Worm (Caenorhabditis elegans): Measurements from ENCODE around the gene C25E10.11.

DNA sequence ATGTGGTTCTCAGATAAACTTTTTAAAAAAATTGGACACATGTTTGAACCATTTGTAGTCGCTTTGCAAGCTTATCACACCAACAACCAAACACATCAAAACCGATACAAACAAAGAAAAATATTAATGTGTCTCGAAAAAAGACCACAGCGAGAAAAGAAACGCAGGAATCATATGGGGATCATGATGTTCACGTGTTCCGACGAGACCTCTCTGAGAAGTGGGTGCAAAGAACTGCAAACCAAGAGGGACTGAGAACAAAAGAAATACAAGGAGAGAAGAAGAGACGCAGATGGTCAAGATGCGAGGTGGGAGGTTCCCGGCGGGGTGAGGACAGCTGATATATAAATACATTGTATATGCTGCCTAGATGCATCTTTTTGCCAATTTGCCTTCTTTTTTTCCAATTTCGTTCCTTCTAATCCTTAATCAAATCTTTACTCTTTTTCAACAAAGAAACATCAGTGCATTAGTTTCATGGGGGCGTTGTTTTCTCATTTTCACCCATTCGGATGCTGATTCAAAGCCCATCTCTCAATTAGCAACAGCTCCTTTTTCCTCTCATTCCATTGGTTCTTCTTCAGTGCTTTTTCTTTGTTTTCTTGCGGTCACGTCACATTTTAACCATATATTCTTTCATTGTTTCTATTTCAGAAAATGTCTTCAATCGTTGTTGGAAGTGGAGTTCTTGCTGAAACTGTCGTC, 37.2 kb upstream of the C25E10.11 start, which contains the start of gene F21C10.10:
- TF ChIP-seq pha-4 (tag; optimal IDR thresholded peaks at IDR 0.05) = peak; percentile 86
- no peak for TF ChIP-seq lsy-27 (tag; optimal IDR thresholded peaks at IDR 0.05; ENCODE audit: borderline replicate concordance, insufficient read depth)
- TF ChIP-seq snpc-4 (GFP tag; optimal IDR thresholded peaks at IDR 0.05) = no peak
- TF ChIP-seq snpc-4 (tag; optimal IDR thresholded peaks at IDR 0.05) = peak in 2 of 4 experiments; percentile 22 to 48
- TF ChIP-seq ceh-79 (tag; optimal IDR thresholded peaks at IDR 0.05) = no peak
- TF ChIP-seq nfya-2 (GFP tag; IDR thresholded peaks at IDR 0.05) = no peak
- TF ChIP-seq hsf-1 (GFP tag; IDR thresholded peaks at IDR 0.05) = peak; percentile 62; the same call in 1 of the 2 replicates
- TF ChIP-seq Y53G8AR.9 (GFP tag; conservative IDR thresholded peaks at IDR 0.05) = peak; percentile 38; the same call in 1 of the 2 replicates
- TF ChIP-seq unc-130 (GFP tag; optimal IDR thresholded peaks at IDR 0.05) = no peak
- peak; percentile 87 for TF ChIP-seq somi-1 (GFP tag; optimal IDR thresholded peaks at IDR 0.05)
- no peak for TF ChIP-seq efl-1 (GFP tag; optimal IDR thresholded peaks at IDR 0.05)
- TF ChIP-seq dpl-1 (GFP tag; optimal IDR thresholded peaks at IDR 0.05) = no peak
- no peak for TF ChIP-seq Y56A3A.18 (GFP tag; IDR thresholded peaks at IDR 0.05)
